Worm (Caenorhabditis elegans) whole organism, early embryonic: ENCODE data around the gene wdr-48.

Experiments used
- B0310.2 ChIP-seq: sonication (generic microtip); optimal IDR thresholded peaks from 2 replicates; lab custom pipeline; 2016; ENCODE audit warnings: mild to moderate bottlenecking, missing genetic modification characterization, missing compliant biosample characterization
- F13C5.2 ChIP-seq: sonication (generic microtip); optimal IDR thresholded peaks from 2 replicates; lab custom pipeline; 2017; ENCODE audit warnings: mild to moderate bottlenecking, missing genetic modification characterization, inconsistent platforms, missing compliant biosample characterization
- aly-1 ChIP-seq: sonication (generic microtip); optimal IDR thresholded peaks from 2 replicates; lab custom pipeline; 2016; ENCODE audit warnings: missing genetic modification characterization, missing compliant biosample characterization
- ama-1 ChIP-seq: fragments of 150-350 bp; optimal IDR thresholded peaks from 2 replicates; lab custom pipeline; 2014
- ceh-36 ChIP-seq: sonication (generic microtip); optimal IDR thresholded peaks from 2 replicates; lab custom pipeline; 2016; ENCODE audit warnings: missing genetic modification characterization, inconsistent platforms, missing compliant biosample characterization
- ets-7 ChIP-seq: sonication (generic microtip); optimal IDR thresholded peaks from 2 replicates; lab custom pipeline; 2016; ENCODE audit warnings: missing genotype, missing genetic modification characterization, missing compliant biosample characterization
- flt-1 ChIP-seq: fragments of 200-800 bp; sonication (Bioruptor generic); IDR thresholded peaks from 2 replicates; pipeline ENCODE4 v1.3.6; 2022; ENCODE audit warnings: missing genetic modification characterization, missing compliant biosample characterization
- hnd-1 ChIP-seq: sonication (generic microtip); optimal IDR thresholded peaks from 2 replicates; lab custom pipeline; 2016; ENCODE audit warnings: missing genetic modification characterization, missing compliant biosample characterization
- pes-1 ChIP-seq: fragments of 200-800 bp; sonication (Bioruptor generic); IDR thresholded peaks from 2 replicates; pipeline ENCODE4 v1.3.6; 2022; ENCODE audit warnings: missing genetic modification reagents, missing genetic modification characterization, missing compliant biosample characterization
- scrt-1 ChIP-seq: fragments of 200-800 bp; sonication (Bioruptor generic); IDR thresholded peaks from 2 replicates; pipeline ENCODE4 v1.3.6; 2022; ENCODE audit warnings: missing genetic modification characterization, missing compliant biosample characterization
- sea-1 ChIP-seq: fragments of 200-800 bp; sonication (Bioruptor generic); conservative IDR thresholded peaks from 2 replicates; pipeline ENCODE4 v1.3.6; 2022; ENCODE audit warnings: missing genetic modification characterization, missing compliant biosample characterization
- tbx-11 ChIP-seq: fragments of 200-800 bp; sonication (Bioruptor generic); IDR thresholded peaks from 2 replicates; pipeline ENCODE4 v1.3.6; 2022; ENCODE audit warnings: missing genetic modification characterization, missing compliant biosample characterization
- tbx-37 ChIP-seq: fragments of 200-800 bp; sonication (Bioruptor generic); conservative IDR thresholded peaks from 2 replicates; pipeline ENCODE4 v1.3.6; 2022; ENCODE audit warnings: missing genetic modification reagents, missing genetic modification characterization, missing compliant biosample characterization
- tra-4 ChIP-seq: sonication (generic microtip); optimal IDR thresholded peaks from 2 replicates; lab custom pipeline; 2017; ENCODE audit warnings: missing genetic modification characterization, missing compliant biosample characterization

ce11 chrIII:4555345-4555744, 23.3 kb upstream of the wdr-48 start:
- TF ChIP-seq ama-1 (no peak), ceh-36 (tag; lab: Kevin White, UChicago) (no peak), scrt-1 (GFP tag; lab: Robert Waterston, UW) (no peak), flt-1 (GFP tag; lab: Robert Waterston, UW) (no peak), ets-7 (tag; lab: Kevin White, UChicago) (no peak), tra-4 (tag; lab: Kevin White, UChicago) (no peak), tbx-37 (no peak), pes-1 (no peak), F13C5.2 (no peak), tbx-11 (no peak), aly-1 (tag; lab: Kevin White, UChicago) (no peak), sea-1 (no peak), hnd-1 (no peak), B0310.2 (no peak)
